Fruit fly (Drosophila melanogaster) S2 (cell line): ENCODE measurements around the gene CG33342.
A peak's percentile ranks its signal among the peaks of the same experiment; 100 is the strongest.

ENCODE experiments used
- CG8478 ChIP-seq: fragments of >200 bp; optimal IDR thresholded peaks from 2 replicates; lab custom pipeline; 2018
- CTCF ChIP-seq, 2 experiments: fragments of >200 bp; optimal IDR thresholded peaks; 2 replicates each; lab custom pipeline; 2018

CG33342 gene

DNA sequence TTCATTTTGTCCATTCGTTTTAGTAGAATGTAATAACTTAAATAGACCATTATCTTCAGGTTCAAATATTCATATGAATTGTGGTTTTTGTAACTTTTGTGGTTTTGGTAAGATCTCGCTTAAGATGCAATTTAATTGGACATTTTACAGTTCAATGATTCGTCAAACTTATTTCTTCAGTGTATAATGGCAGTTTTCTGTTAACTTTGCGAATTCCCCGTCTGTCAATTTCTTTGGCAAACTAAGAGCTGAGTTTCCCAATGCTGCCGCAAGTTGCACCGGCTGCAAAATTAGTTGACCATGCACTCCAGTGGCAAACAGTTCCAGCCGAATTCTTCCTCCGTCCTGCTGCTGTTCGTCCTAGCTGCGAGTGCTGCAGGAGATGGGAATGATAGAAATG is at the start of gene CG33342:
TSS of gene CG33342 (plus strand) at position 301 of the 400 bp plus-strand sequence.
- TF ChIP-seq CTCF (optimal IDR thresholded peaks at IDR 0.05; lab: Kevin White, UChicago) (no peak), CG8478 (lab: Kevin White, UChicago) (no peak)

DNA sequence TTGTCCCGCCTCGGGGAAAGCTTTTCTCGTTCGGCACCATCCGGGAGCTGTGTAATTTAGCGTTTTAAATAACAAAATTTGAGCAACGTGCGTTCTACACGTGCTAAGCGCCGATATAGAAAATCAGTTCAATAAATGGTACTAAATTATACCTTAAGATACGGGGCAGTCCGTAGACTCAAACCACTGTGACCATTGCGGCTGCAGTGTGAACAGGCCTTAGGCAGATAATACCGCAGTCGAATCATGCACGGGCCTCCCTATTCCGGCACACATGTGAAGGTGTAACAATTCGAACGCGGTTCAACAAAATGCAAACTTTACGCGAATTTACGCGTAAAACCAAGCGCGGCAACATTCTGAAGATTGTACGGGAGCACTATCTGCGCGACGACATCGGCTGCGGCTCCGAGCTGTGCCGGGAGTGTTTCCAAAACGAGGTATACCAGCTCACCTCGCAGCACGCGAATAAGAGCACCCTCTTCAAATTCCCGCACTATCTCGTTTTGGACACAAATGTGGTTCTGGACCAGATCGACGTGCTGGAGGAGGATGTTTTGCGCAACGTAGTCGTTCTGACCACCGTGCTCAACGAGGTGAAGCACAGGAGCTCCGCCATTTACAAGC is 43.4 kb upstream of the CG33342 start, which contains the start of the genes Rrp5 and Dis3:
TSS of gene Rrp5 (minus strand) at position 135 of the 627 bp plus-strand sequence.
TSS of gene Dis3 (plus strand) at position 252 of the 627 bp plus-strand sequence.
- TF ChIP-seq CG8478 (lab: Kevin White, UChicago) (no peak), CTCF (optimal IDR thresholded peaks at IDR 0.05; lab: Kevin White, UChicago) (peak; percentile 57 to 66)

DNA sequence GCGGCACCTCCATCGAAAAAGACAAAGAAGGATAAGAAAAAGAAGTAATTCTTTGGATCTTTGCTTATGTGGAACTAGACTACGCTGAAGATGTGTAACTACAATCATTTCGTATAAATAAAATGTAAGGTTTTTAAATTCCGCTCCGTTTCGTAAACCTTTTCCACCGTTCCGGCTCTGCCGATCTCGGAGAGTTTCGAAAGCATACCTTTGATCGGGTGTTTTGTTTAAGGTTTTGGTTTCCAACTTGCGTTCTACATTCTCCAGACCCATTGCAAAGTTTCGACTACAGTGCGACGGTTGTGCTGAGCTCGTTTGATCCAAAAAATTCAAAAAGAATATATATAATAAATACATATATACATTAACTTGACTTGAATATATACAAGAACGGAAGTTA is 40.0 kb upstream of the CG33342 start, which contains the start of gene CG6432:
TSS of gene CG6432 (plus strand) at position 301 of the 400 bp plus-strand sequence.
- TF ChIP-seq CTCF (optimal IDR thresholded peaks at IDR 0.05; lab: Kevin White, UChicago) (no peak), CG8478 (lab: Kevin White, UChicago) (no peak)

DNA sequence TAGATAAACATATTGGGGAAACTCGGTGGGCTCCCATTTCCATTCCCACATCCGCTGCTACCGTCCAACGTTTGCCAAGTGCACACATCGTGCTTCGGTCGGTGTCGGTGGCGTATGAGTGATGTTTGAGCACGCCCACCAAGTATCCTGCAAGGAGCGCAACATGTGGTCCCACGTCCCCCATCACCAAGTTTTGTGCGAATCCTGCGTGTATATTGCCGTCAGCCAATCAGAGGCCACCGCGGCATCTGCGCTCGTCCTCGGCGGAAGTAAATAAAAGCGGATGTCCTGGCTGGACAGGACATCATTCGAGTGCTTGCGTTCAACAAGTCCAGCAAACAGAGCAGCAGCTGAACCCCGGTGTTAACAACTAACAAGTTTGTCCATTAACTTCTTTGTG is 35.4 kb upstream of the CG33342 start, which contains the start of gene Ms:
TSS of gene Ms (plus strand) at position 301 of the 400 bp plus-strand sequence.
- TF ChIP-seq CG8478 (lab: Kevin White, UChicago), result no peak

DNA sequence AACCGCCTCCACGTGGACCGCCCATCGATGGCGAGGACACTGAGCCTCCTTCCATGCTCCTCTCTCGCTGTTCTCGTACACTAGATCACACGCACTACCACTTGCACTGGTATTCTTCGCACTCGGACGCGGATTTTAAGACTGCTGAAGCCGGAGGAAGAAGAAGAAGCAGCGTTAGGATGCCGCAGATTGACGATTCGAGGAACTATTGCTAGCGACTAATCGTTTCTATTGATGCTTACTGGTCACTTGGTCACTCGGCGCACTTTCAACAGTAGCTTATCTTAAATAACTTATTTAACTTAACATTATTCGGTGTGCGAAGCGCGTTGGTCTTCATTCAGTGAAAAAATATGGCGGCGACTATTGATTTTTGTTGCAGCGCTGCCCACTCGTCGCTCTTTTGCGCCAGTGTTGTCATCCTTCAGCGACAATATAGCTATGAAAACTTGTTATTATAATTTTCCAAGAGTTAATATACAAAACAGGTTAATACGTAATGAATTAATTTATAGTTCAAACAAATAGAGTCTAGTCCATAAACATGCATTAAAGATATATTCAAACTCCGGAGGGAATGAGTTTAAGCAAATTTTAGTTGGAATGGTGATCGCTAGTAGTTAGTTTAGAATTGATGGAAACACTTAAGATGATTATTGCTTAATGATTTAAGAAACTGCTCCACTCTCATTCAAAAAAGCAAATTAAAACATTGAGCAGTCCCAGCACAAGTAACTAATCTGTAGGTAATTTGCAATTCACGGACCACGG is 28.1 kb upstream of the CG33342 start, which contains the start of the genes CG5746 and CG6454:
TSS of gene CG5746 (minus strand) at position 372 of the 771 bp plus-strand sequence.
TSS of gene CG6454 (plus strand) at position 763 of the 771 bp plus-strand sequence.
- no peak for TF ChIP-seq CTCF (optimal IDR thresholded peaks at IDR 0.05; lab: Kevin White, UChicago)
- no peak for TF ChIP-seq CG8478 (lab: Kevin White, UChicago)

DNA sequence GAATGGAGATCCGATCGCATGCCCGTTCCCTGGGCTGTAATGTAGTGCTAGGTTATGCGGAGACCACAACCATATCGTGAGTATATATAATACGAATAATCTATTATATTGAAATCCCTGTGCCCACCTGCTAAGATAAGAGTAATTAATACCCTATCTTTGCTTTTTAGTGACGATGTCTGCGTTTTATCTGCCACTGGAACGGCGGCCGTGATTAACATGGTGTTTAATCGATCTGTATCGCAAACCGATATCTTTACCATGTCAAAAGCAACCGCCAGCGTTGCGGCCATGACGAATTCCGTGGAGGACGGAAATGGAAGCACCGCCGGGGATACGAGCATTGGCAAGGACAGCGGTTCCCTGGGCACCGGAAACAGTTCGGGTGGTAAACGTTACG is 23.2 kb upstream of the CG33342 start:
- no peak for TF ChIP-seq CTCF (optimal IDR thresholded peaks at IDR 0.05; lab: Kevin White, UChicago)
- no peak for TF ChIP-seq CG8478 (lab: Kevin White, UChicago)

DNA sequence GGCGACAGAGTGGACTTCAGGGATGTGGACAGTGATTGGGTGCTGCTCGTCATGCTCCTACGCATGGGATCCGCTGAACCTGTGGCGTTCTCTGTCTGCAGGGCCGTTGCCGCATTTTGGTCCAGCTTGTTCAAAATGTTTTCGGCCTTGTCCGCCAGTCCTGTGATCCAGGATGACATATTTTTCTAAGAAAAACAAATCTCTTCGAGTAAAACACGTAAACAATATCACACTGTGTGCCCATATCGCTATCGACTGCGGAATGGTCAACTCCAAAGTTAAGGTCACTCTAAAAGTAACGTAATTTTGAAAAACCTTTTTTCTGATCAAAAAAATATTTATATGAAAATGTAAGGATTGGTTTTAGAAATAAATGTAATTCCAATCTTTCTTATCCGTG is 19.0 kb upstream of the CG33342 start, which contains the start of gene Golgin84:
TSS of gene Golgin84 (minus strand) at position 241 of the 400 bp plus-strand sequence.
- TF ChIP-seq CG8478 (lab: Kevin White, UChicago) (no peak), CTCF (optimal IDR thresholded peaks at IDR 0.05; lab: Kevin White, UChicago) (no peak)

DNA sequence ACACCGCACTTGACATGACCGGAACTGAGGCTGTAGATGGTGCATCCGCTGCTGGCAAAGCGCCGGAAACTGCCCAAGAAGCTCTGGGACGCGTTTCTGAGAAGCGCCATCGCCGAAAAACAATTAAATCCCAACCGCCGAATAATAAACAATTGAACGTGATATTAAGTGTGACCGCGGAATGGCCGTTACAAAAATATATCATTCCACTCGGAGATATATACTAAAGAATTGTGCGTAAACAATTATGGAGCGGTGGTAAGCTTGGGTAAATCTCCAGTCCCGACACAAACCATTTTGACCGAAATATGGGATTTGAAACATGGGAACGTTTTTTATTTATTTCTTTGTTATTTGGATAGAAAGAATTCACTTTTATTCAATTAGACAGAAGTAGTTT is 16.7 kb upstream of the CG33342 start, which contains the start of gene CG18528:
TSS of gene CG18528 (minus strand) at position 188 of the 400 bp plus-strand sequence.
- no peak for TF ChIP-seq CG8478 (lab: Kevin White, UChicago)
- TF ChIP-seq CTCF (optimal IDR thresholded peaks at IDR 0.05; lab: Kevin White, UChicago), result peak; percentile 16 to 64

DNA sequence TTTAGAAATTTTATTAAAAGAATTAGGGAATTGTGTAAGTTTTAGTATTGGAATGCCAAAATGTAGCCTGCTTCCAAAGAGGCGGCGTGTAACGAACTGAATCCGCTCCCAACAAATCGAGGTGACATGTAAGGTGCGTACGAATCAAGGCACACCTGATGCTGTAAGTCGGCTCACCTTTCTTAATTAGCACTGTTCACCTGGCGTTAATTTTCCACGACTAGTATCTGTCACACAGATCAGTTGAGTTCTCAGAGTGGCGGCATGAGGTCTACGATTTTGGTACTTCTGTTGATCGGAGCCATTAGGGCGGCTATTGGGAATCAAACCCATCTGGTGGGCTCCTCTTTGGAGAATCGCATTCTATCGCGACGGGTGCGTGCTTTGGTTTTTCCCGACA is 15.1 kb upstream of the CG33342 start, which contains the start of the genes CG5762 and CG33339:
TSS of gene CG5762 (minus strand) at position 101 of the 400 bp plus-strand sequence.
TSS of gene CG33339 (plus strand) at position 265 of the 400 bp plus-strand sequence.
- TF ChIP-seq CTCF (optimal IDR thresholded peaks at IDR 0.05; lab: Kevin White, UChicago) (no peak), CG8478 (lab: Kevin White, UChicago) (no peak)

DNA sequence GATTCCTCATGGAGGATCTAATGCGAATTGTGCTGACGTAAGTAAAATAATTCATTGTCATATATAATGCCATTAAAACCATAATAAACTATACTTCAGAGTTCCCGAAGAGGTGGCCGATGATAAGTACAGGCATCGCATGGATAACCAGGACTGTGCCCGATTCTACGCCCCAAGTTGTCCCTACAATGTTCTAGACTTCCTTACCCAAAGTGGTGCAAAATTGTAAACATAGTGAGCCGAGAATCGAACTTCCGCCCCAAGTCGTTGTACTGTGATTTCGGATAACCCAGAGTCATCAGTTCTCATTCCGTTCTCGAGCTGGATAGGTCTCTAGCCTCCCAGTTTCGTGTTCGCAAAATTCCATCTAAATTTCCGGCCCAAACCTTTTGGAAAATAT is 13.8 kb upstream of the CG33342 start, which contains the start of gene CG33340:
TSS of gene CG33340 (plus strand) at position 301 of the 400 bp plus-strand sequence.
- TF ChIP-seq CTCF (optimal IDR thresholded peaks at IDR 0.05; lab: Kevin White, UChicago), result no peak
- no peak for TF ChIP-seq CG8478 (lab: Kevin White, UChicago)

DNA sequence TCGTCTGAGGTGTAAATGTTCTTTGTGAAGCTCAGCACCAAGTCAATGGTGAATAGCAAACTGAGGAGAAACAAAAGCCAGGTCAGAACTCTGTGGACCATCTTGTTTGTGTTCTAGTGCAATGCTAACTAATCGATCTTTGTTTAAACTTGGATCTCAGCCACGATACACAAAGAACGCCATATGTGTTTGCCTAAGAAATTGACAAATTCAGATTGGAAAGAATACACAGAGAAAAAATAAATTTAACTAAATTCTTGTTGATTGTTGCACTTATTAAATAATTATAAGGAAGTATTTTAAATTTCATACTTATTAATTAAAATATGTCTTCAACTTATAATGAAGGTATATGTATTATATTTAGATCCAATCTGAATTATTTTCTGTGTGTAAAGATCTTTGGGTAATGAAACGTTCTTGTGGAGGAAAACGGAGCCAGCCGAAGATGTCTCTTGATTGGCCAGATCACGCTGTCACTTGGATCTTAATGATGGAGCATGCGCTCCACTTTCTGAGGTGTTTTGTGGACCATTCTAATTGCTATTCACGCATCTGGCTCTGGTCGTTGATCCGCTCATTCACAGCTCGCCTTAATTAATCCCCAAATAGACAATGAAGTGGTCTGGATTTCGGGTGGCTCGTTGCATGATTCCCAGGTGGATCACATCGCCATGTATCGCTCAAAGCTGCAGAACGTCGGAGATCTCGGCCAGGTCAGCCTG is 11.6 kb upstream of the CG33342 start, which contains the start of the genes CG17784 and CG13613:
TSS of gene CG17784 (minus strand) at position 101 of the 725 bp plus-strand sequence.
TSS of gene CG13613 (plus strand) at position 675 of the 725 bp plus-strand sequence.
- TF ChIP-seq CTCF (optimal IDR thresholded peaks at IDR 0.05; lab: Kevin White, UChicago) (no peak), CG8478 (lab: Kevin White, UChicago) (no peak)

DNA sequence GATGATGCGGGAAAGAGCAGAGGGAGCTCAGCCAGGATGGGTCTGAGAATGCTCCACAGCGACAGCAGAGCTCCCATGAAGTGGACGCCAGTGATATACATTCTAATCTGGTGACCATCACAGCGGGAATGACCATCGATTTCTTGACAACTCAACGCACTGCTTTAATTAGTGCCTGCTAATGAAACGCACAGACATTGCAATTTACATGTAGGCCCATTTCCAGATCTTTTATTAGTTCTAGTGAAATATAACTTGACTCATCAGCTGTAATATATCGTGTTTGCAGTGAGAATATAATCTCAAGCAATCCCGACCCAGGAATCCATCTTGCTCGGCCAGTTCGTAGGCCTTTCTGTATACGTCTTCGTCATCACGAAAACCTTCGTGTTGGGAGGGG is 9.5 kb upstream of the CG33342 start, which contains the start of gene CG42811:
TSS of gene CG42811 (minus strand) at position 101 of the 400 bp plus-strand sequence.
- TF ChIP-seq CG8478 (lab: Kevin White, UChicago), result no peak
- no peak for TF ChIP-seq CTCF (optimal IDR thresholded peaks at IDR 0.05; lab: Kevin White, UChicago)

DNA sequence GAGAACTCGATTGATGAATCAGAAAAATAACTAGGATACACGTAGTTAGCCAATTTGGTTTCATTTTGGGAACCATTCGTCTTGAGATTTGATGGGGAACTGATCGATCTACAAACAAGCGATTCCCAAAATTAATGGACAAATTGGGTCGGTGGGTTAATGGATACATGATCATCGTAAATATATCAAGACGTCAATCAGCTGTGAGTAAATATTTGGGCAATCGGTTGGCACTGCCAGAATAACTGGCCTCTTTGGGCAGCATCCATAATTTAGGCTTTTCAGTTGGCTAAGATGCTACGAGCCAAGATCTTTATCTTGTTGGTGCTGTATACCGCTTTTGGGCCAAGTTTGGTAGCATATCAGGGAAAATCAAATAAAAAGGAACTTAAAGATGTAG is 8.6 kb upstream of the CG33342 start, which contains the start of the genes CG42812 and CG33341:
TSS of gene CG42812 (minus strand) at position 101 of the 400 bp plus-strand sequence.
TSS of gene CG33341 (plus strand) at position 295 of the 400 bp plus-strand sequence.
- no peak for TF ChIP-seq CTCF (optimal IDR thresholded peaks at IDR 0.05; lab: Kevin White, UChicago)
- TF ChIP-seq CG8478 (lab: Kevin White, UChicago), result no peak
